Fruit fly (Drosophila melanogaster) whole organism, embryonic: ENCODE results near the gene caz.
A peak's percentile ranks its signal among the peaks of the same experiment; 100 is the strongest.

Experiments
- CG10366 ChIP-seq: fragments of 200-800 bp; sonication (Bioruptor generic); IDR thresholded peaks from 2 replicates; pipeline ENCODE4 v1.3.6; 2022; ENCODE audit warnings: missing biosample characterization, missing genetic modification characterization
- CG11247 ChIP-seq: fragments of 200-800 bp; sonication (Bioruptor generic); IDR thresholded peaks from 2 replicates; pipeline ENCODE4 v1.3.6; 2022; ENCODE audit warnings: missing biosample characterization, missing genetic modification characterization
- CG12769 ChIP-seq: fragments of 200-800 bp; sonication (Bioruptor generic); optimal IDR thresholded peaks from 2 replicates; lab custom pipeline; 2019; ENCODE audit warnings: missing biosample characterization, mild to moderate bottlenecking, missing genetic modification characterization, moderate library complexity
- CG13424 ChIP-seq: fragments of 200-800 bp; sonication (Bioruptor generic); optimal IDR thresholded peaks from 2 replicates; lab custom pipeline; 2019; ENCODE audit warnings: missing biosample characterization, mild to moderate bottlenecking, missing genetic modification characterization, moderate library complexity
- CG17186 ChIP-seq: fragments of 200-800 bp; sonication (Bioruptor generic); optimal IDR thresholded peaks from 3 replicates; lab custom pipeline; 2017; ENCODE audit warnings: missing biosample characterization, missing genetic modification reagents, missing genetic modification characterization
- CG18599 ChIP-seq: fragments of 200-800 bp; sonication (Bioruptor generic); optimal IDR thresholded peaks from 3 replicates; lab custom pipeline; 2017; ENCODE audit warnings: missing biosample characterization, missing genetic modification characterization, mild to moderate bottlenecking, moderate library complexity, missing genetic modification reagents
- CG2120 ChIP-seq: fragments of 200-800 bp; sonication (Bioruptor generic); optimal IDR thresholded peaks from 3 replicates; lab custom pipeline; 2016; ENCODE audit warnings: missing biosample characterization, missing genetic modification characterization
- CG31441 ChIP-seq: fragments of 200-800 bp; sonication (Bioruptor generic); IDR thresholded peaks from 2 replicates; pipeline ENCODE4 v1.3.6; 2022; ENCODE audit warnings: missing biosample characterization, missing genetic modification characterization
- CG32767 ChIP-seq: fragments of 200-800 bp; sonication (Bioruptor generic); IDR thresholded peaks from 2 replicates; pipeline ENCODE4 v1.3.6; 2022; ENCODE audit warnings: missing biosample characterization, missing genetic modification characterization
- CG3281 ChIP-seq: fragments of 200-800 bp; sonication (Bioruptor generic); optimal IDR thresholded peaks from 3 replicates; lab custom pipeline; 2017; ENCODE audit warnings: missing biosample characterization, mild to moderate bottlenecking, missing genetic modification characterization
- CG33213 ChIP-seq: fragments of 200-800 bp; sonication (Bioruptor generic); optimal IDR thresholded peaks from 3 replicates; lab custom pipeline; 2016; ENCODE audit warnings: missing biosample characterization, missing genetic modification characterization
- CG34224 ChIP-seq: fragments of 200-800 bp; sonication (Bioruptor generic); IDR thresholded peaks from 3 replicates; pipeline ENCODE4 v1.3.6; 2022; ENCODE audit warnings: missing biosample characterization, missing genetic modification characterization; ENCODE audit not compliant: partially characterized antibody
- CG34376 ChIP-seq: fragments of 200-800 bp; sonication (Bioruptor generic); optimal IDR thresholded peaks from 2 replicates; lab custom pipeline; 2018; ENCODE audit warnings: missing biosample characterization, mild to moderate bottlenecking, missing genetic modification characterization
- CG42726 ChIP-seq: fragments of 200-800 bp; sonication (Bioruptor generic); IDR thresholded peaks from 2 replicates; pipeline ENCODE4 v1.3.6; 2022; ENCODE audit warnings: missing biosample characterization, missing genetic modification characterization; ENCODE audit not compliant: partially characterized antibody
- CG4282 ChIP-seq: fragments of 200-800 bp; sonication (Bioruptor generic); optimal IDR thresholded peaks from 2 replicates; lab custom pipeline; 2016; ENCODE audit warnings: missing biosample characterization, missing genetic modification characterization
- CG4424 ChIP-seq: fragments of 200-800 bp; sonication (Bioruptor generic); optimal IDR thresholded peaks from 3 replicates; lab custom pipeline; 2016; ENCODE audit warnings: missing biosample characterization, missing genetic modification characterization
- CG7963 ChIP-seq: fragments of 200-800 bp; sonication (Bioruptor generic); IDR thresholded peaks from 3 replicates; pipeline ENCODE4 v1.3.6; 2022; ENCODE audit warnings: missing biosample characterization, missing genetic modification characterization; ENCODE audit not compliant: partially characterized antibody
- CG7987 ChIP-seq: fragments of 200-800 bp; sonication (Bioruptor generic); optimal IDR thresholded peaks from 2 replicates; lab custom pipeline; 2018; ENCODE audit warnings: missing biosample characterization, mild to moderate bottlenecking, missing genetic modification characterization, moderate library complexity
- CoRest ChIP-seq: fragments of 200-800 bp; sonication (Bioruptor generic); optimal IDR thresholded peaks from 3 replicates; lab custom pipeline; 2018; ENCODE audit warnings: missing biosample characterization, mild to moderate bottlenecking, missing genetic modification characterization, moderate library complexity
- Dek ChIP-seq: fragments of 200-800 bp; sonication (Bioruptor generic); optimal IDR thresholded peaks from 3 replicates; lab custom pipeline; 2019; ENCODE audit warnings: missing biosample characterization, mild to moderate bottlenecking, missing genetic modification characterization, moderate library complexity
- Doc3 ChIP-seq: fragments of 200-800 bp; sonication (Bioruptor generic); IDR thresholded peaks from 3 replicates; pipeline ENCODE4 v1.3.6; 2022; ENCODE audit warnings: missing biosample characterization, missing genetic modification characterization; ENCODE audit not compliant: partially characterized antibody
- Dref ChIP-seq: fragments of 200-800 bp; sonication (Bioruptor generic); IDR thresholded peaks from 2 replicates; pipeline ENCODE4 v1.3.6; 2022; ENCODE audit warnings: missing biosample characterization, missing genetic modification characterization
- Drgx ChIP-seq: fragments of 200-800 bp; sonication (Bioruptor generic); IDR thresholded peaks from 2 replicates; pipeline ENCODE4 v1.3.6; 2022; ENCODE audit warnings: missing biosample characterization, missing genetic modification characterization
- E2f2 ChIP-seq: fragments of 200-800 bp; sonication (Bioruptor generic); IDR thresholded peaks from 2 replicates; pipeline ENCODE4 v1.3.6; 2022; ENCODE audit warnings: missing biosample characterization, missing genetic modification characterization
- Lim3 ChIP-seq: fragments of 200-800 bp; sonication (Bioruptor generic); IDR thresholded peaks from 2 replicates; pipeline ENCODE4 v1.3.6; 2022; ENCODE audit warnings: missing biosample characterization, missing genetic modification characterization
- MESR4 ChIP-seq: fragments of 200-800 bp; sonication (Bioruptor generic); optimal IDR thresholded peaks from 2 replicates; lab custom pipeline; 2018; ENCODE audit warnings: missing biosample characterization, mild to moderate bottlenecking, missing genetic modification characterization, moderate library complexity
- Pdp1 ChIP-seq, 2 experiments: fragments of 200-800 bp; sonication (Bioruptor generic); optimal IDR thresholded peaks; 3 replicates each; lab custom pipeline; 2016; ENCODE audit warnings: missing biosample characterization in 2 of 2, missing genetic modification characterization in 2 of 2, mild to moderate bottlenecking in 1 of 2, moderate library complexity in 1 of 2
- Rfx ChIP-seq: fragments of 200-800 bp; sonication (Bioruptor generic); IDR thresholded peaks from 2 replicates; pipeline ENCODE4 v1.3.6; 2022; ENCODE audit warnings: missing biosample characterization, missing genetic modification characterization
- Sin3A ChIP-seq: fragments of >200 bp; optimal IDR thresholded peaks from 2 replicates; lab custom pipeline; 2018
- Xbp1 ChIP-seq: fragments of 200-800 bp; sonication (Bioruptor generic); optimal IDR thresholded peaks from 3 replicates; lab custom pipeline; 2016; ENCODE audit warnings: missing biosample characterization, mild to moderate bottlenecking, missing genetic modification characterization
- bbx ChIP-seq: fragments of 200-800 bp; sonication (Bioruptor generic); IDR thresholded peaks from 2 replicates; pipeline ENCODE4 v1.3.6; 2022; ENCODE audit warnings: missing biosample characterization, missing genetic modification characterization; ENCODE audit not compliant: partially characterized antibody
- dmrt99B ChIP-seq: fragments of 200-800 bp; sonication (Bioruptor generic); optimal IDR thresholded peaks from 2 replicates; lab custom pipeline; 2018; ENCODE audit warnings: missing biosample characterization, mild to moderate bottlenecking, missing genetic modification characterization, moderate library complexity
- dysf ChIP-seq: fragments of 200-800 bp; sonication (Bioruptor generic); IDR thresholded peaks from 3 replicates; pipeline ENCODE4 v1.3.6; 2022; ENCODE audit warnings: missing biosample characterization, missing genetic modification characterization
- gem ChIP-seq: fragments of 200-800 bp; sonication (Bioruptor generic); optimal IDR thresholded peaks from 2 replicates; lab custom pipeline; 2019; ENCODE audit warnings: missing biosample characterization, mild to moderate bottlenecking, missing genetic modification characterization, moderate library complexity
- grau ChIP-seq: fragments of 200-800 bp; optimal IDR thresholded peaks from 3 replicates; lab custom pipeline; 2019; ENCODE audit warnings: missing biosample characterization, mild to moderate bottlenecking, missing genetic modification characterization, moderate library complexity
- hkb ChIP-seq, 2 experiments: fragments of 200-800 bp in 1 of 2; fragments of >200 bp in 1 of 2; sonication (Bioruptor generic) in 1 of 2; IDR thresholded peaks in 1 of 2; optimal IDR thresholded peaks in 1 of 2; 2 replicates each; pipeline versions ENCODE4 v1.3.6 to Lab custom; 2017 to 2022; ENCODE audit warnings: missing biosample characterization in 1 of 2, missing genetic modification characterization in 1 of 2
- kah ChIP-seq: fragments of 200-800 bp; sonication (Bioruptor generic); optimal IDR thresholded peaks from 2 replicates; lab custom pipeline; 2018; ENCODE audit warnings: missing biosample characterization, mild to moderate bottlenecking, missing genetic modification characterization
- nerfin-2 ChIP-seq: fragments of 200-800 bp; sonication (Bioruptor generic); IDR thresholded peaks from 2 replicates; pipeline ENCODE4 v1.3.6; 2022; ENCODE audit warnings: missing biosample characterization, missing genetic modification characterization; ENCODE audit not compliant: partially characterized antibody
- onecut ChIP-seq: fragments of 200-800 bp; sonication (Bioruptor generic); IDR thresholded peaks from 2 replicates; pipeline ENCODE4 v1.3.6; 2022; ENCODE audit warnings: missing biosample characterization, missing genetic modification characterization
- pan ChIP-seq, 4 experiments: fragments of >200 bp in 3 of 4; fragments of 200-800 bp in 1 of 4; sonication (Bioruptor generic) in 1 of 4; optimal IDR thresholded peaks in 3 of 4; IDR thresholded peaks in 1 of 4; 2 replicates each; pipeline versions ENCODE4 v1.3.6 to Lab custom; 2017 to 2022; ENCODE audit warnings: missing biosample characterization in 2 of 4, missing genetic modification characterization in 2 of 4, mixed read lengths in 1 of 4
- pfk ChIP-seq: fragments of 200-800 bp; sonication (Bioruptor generic); optimal IDR thresholded peaks from 2 replicates; lab custom pipeline; 2018; ENCODE audit warnings: missing biosample characterization, mild to moderate bottlenecking, missing genetic modification characterization, moderate library complexity
- rib ChIP-seq: fragments of 200-800 bp; sonication (Bioruptor generic); IDR thresholded peaks from 2 replicates; pipeline ENCODE4 v1.3.6; 2022; ENCODE audit warnings: missing biosample characterization, missing genetic modification characterization
- sens ChIP-seq: fragments of 200-800 bp; sonication (Bioruptor generic); peaks from one replicate; lab custom pipeline; 2016; ENCODE audit warnings: missing biosample characterization, missing genetic modification characterization
- slbo ChIP-seq: fragments of 200-800 bp; sonication (Bioruptor generic); IDR thresholded peaks from 2 replicates; pipeline ENCODE4 v1.3.6; 2022; ENCODE audit warnings: missing biosample characterization, missing genetic modification characterization
- sna ChIP-seq: fragments of 200-800 bp; sonication (Bioruptor generic); IDR thresholded peaks from 2 replicates; pipeline ENCODE4 v1.3.6; 2022; ENCODE audit warnings: missing biosample characterization, missing genetic modification characterization; ENCODE audit not compliant: partially characterized antibody
- sug ChIP-seq: fragments of 200-800 bp; optimal IDR thresholded peaks from 2 replicates; lab custom pipeline; 2019; ENCODE audit warnings: missing biosample characterization, mild to moderate bottlenecking, missing genetic modification characterization, moderate library complexity
- trem ChIP-seq: fragments of 200-800 bp; optimal IDR thresholded peaks from 3 replicates; lab custom pipeline; 2019; ENCODE audit warnings: missing biosample characterization, mild to moderate bottlenecking, missing genetic modification characterization, moderate library complexity

caz gene

DNA sequence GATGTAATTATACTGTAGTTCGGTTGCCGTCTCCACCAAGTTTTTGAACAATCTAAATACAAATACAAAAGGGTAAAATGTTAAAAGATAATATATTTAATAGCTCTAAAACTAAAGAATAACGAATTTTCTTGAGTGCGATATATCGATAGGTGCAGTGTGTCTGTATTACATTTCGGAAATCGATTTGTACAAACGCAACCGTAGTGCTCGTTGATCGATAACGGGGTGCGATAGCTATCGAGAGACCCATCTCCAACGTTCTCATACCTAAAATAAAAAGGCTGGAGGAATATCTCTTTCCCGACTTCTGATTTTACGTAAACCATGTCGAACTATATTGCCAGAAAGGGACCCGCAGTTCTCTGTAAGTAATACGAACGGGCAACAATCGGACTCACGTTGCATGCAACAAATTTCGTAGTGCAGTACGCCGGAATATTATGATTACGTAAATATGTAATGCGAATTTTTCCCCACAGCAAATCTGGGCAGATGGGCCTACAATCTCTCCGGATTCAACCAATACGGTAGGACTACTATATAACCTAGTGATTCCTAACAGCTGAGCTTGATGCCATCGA, 2.4 kb upstream of the caz start, which contains the start of gene UQCR-14:
Gene UQCR-14 (plus strand): TSS at position 206 of the 584 bp plus-strand sequence.
- TF ChIP-seq sug (tag; lab: Kevin White, UChicago) (peak; percentile 47), dysf (GFP tag; lab: Robert Waterston, UW) (peak; percentile 21; the same call in 1 of the 3 replicates), CG4282 (no peak), CG11247 (peak; percentile 18; the same call in 1 of the 2 replicates), Xbp1 (GFP tag; lab: Kevin White, UChicago) (peak; percentile 45), sna (peak; percentile 92), CG7963 (GFP tag; lab: Robert Waterston, UW) (peak; percentile 96), slbo (GFP tag; lab: Robert Waterston, UW) (peak; percentile 45; the same call in 1 of the 2 replicates), CG13424 (no peak), Lim3 (GFP tag; lab: Robert Waterston, UW) (no peak), CG34224 (peak; percentile 99), dmrt99B (tag; lab: Kevin White, UChicago) (no peak), Drgx (no peak), MESR4 (GFP tag; lab: Kevin White, UChicago) (peak; percentile 93), onecut (peak; percentile 19; the same call in 1 of the 2 replicates), trem (tag; lab: Kevin White, UChicago) (peak; percentile 71), Doc3 (GFP tag; lab: Robert Waterston, UW) (peak; percentile 89), pfk (GFP tag; lab: Kevin White, UChicago) (peak; percentile 65), Rfx (peak; percentile 61), grau (peak; percentile 53), CG42726 (GFP tag; lab: Robert Waterston, UW) (peak; percentile 98), CG32767 (peak; percentile 30; the same call in 1 of the 2 replicates), Sin3A (lab: Kevin White, UChicago) (peak; percentile 28), rib (GFP tag; lab: Robert Waterston, UW) (peak; percentile 44; the same call in 1 of the 2 replicates), CG31441 (GFP tag; lab: Robert Waterston, UW) (peak; percentile 29; the same call in 1 of the 2 replicates), CG3281 (peak; percentile 46), CG10366 (GFP tag; lab: Robert Waterston, UW) (peak; percentile 17; the same call in 1 of the 2 replicates), E2f2 (GFP tag; lab: Robert Waterston, UW) (peak; percentile 71), Dek (tag; lab: Kevin White, UChicago) (peak; percentile 55), CG33213 (GFP tag; lab: Kevin White, UChicago) (peak; percentile 19), CG2120 (GFP tag; lab: Kevin White, UChicago) (peak; percentile 56), CG7987 (peak; percentile 3), nerfin-2 (peak; percentile 96), CG12769 (peak; percentile 38), CG18599 (GFP tag; lab: Kevin White, UChicago) (peak; percentile 18), CG4424 (GFP tag; lab: Kevin White, UChicago) (peak; percentile 28), Dref (GFP tag; lab: Robert Waterston, UW) (peak; percentile 99), gem (tag; lab: Kevin White, UChicago) (peak; percentile 13), Pdp1 (GFP tag; optimal IDR thresholded peaks at IDR 0.05; lab: Kevin White, UChicago) (peak; percentile 13 to 95), bbx (GFP tag; lab: Robert Waterston, UW) (peak; percentile 99), pan (optimal IDR thresholded peaks at IDR 0.05; lab: Kevin White, UChicago) (no peak), pan (GFP tag; optimal IDR thresholded peaks at IDR 0.05 in 1 of 2, IDR thresholded peaks at IDR 0.05 in 1 of 2) (peak in 1 of 2 experiments; percentile 8), hkb (optimal IDR thresholded peaks at IDR 0.05; lab: Kevin White, UChicago) (no peak), hkb (GFP tag; IDR thresholded peaks at IDR 0.05; lab: Robert Waterston, UW) (peak; percentile 18; the same call in 1 of the 2 replicates), CoRest (tag; lab: Kevin White, UChicago) (peak; percentile 28), kah (no peak), CG17186 (GFP tag; lab: Kevin White, UChicago) (peak; percentile 62), sens (GFP tag; lab: Kevin White, UChicago) (peak; percentile 90), CG34376 (peak; percentile 25)
